Worm (Caenorhabditis elegans) whole organism, L1 larva: ENCODE data around the gene gei-14.

ENCODE experiments used
- C16A3.4 ChIP-seq: fragments of 150-350 bp; optimal IDR thresholded peaks from 2 replicates; lab custom pipeline; 2014; ENCODE audit warnings: missing biosample characterization, missing genetic modification characterization
- C34B4.2 ChIP-seq: sonication (generic microtip); optimal IDR thresholded peaks from 2 replicates; lab custom pipeline; 2017; ENCODE audit warnings: mild to moderate bottlenecking, missing genetic modification characterization, missing compliant biosample characterization
- Y116A8C.19 ChIP-seq: sonication (generic microtip); optimal IDR thresholded peaks from 2 replicates; lab custom pipeline; 2016; ENCODE audit warnings: missing compliant biosample characterization, missing genetic modification characterization, borderline replicate concordance
- aha-1 ChIP-seq: fragments of 150-350 bp; optimal IDR thresholded peaks from 2 replicates; lab custom pipeline; 2014; ENCODE audit warnings: missing biosample characterization, missing genetic modification characterization
- aly-2 ChIP-seq: fragments of 150-350 bp; optimal IDR thresholded peaks from 2 replicates; lab custom pipeline; 2014; ENCODE audit warnings: missing biosample characterization, missing genetic modification characterization
- ama-1 ChIP-seq: fragments of 150-350 bp; optimal IDR thresholded peaks from 2 replicates; lab custom pipeline; 2014
- ceh-88 ChIP-seq: fragments of 200-800 bp; sonication (Bioruptor generic); IDR thresholded peaks from 2 replicates; pipeline ENCODE4 v1.3.6; 2022; ENCODE audit warnings: missing genetic modification characterization, missing compliant biosample characterization
- ceh-90 ChIP-seq: sonication (generic microtip); optimal IDR thresholded peaks from 2 replicates; lab custom pipeline; 2016; ENCODE audit warnings: missing genetic modification characterization, missing compliant biosample characterization
- dsc-1 ChIP-seq: sonication (generic microtip); optimal IDR thresholded peaks from 2 replicates; lab custom pipeline; 2016; ENCODE audit warnings: mild to moderate bottlenecking, missing genetic modification characterization, missing compliant biosample characterization
- efl-1 ChIP-seq, 4 experiments: fragments of 150-350 bp; optimal IDR thresholded peaks in 3 of 4; peaks in 1 of 4; 1 replicate in 1 of 4; 2 replicates in 3 of 4; lab custom pipeline; 2014; ENCODE audit warnings: missing biosample characterization in 2 of 4, missing genetic modification characterization in 2 of 4, missing genetic modification reagents in 2 of 4
- efl-3 ChIP-seq: fragments of 200-800 bp; sonication (Bioruptor generic); optimal IDR thresholded peaks from 2 replicates; lab custom pipeline; 2018; ENCODE audit warnings: mild to moderate bottlenecking, missing genetic modification characterization, missing compliant biosample characterization
- egl-13 ChIP-seq: sonication (generic microtip); optimal IDR thresholded peaks from 2 replicates; lab custom pipeline; 2016; ENCODE audit warnings: missing genotype, missing genetic modification reagents, missing genetic modification characterization, missing compliant biosample characterization
- egl-27 ChIP-seq, 2 experiments: fragments of 150-350 bp in 1 of 2; sonication (generic microtip); optimal IDR thresholded peaks; 3 replicates each; lab custom pipeline; 2017 to 2018; ENCODE audit warnings: missing biosample characterization in 2 of 2, missing genetic modification characterization in 2 of 2, missing genetic modification reagents in 2 of 2
- elt-3 ChIP-seq, 6 experiments: fragments of 150-350 bp in 1 of 6; sonication (generic microtip); optimal IDR thresholded peaks; 2 replicates each; lab custom pipeline; 2017 to 2018; ENCODE audit warnings: missing biosample characterization in 6 of 6, missing genetic modification characterization in 6 of 6, inconsistent platforms in 1 of 6
- fkh-10 ChIP-seq: sonication (generic microtip); optimal IDR thresholded peaks from 2 replicates; lab custom pipeline; 2017; ENCODE audit warnings: missing biosample characterization, missing genetic modification reagents, missing genetic modification characterization
- fkh-4 ChIP-seq: sonication (generic microtip); optimal IDR thresholded peaks from 2 replicates; lab custom pipeline; 2016; ENCODE audit warnings: missing compliant biosample characterization, missing genetic modification characterization, borderline replicate concordance
- fkh-8 ChIP-seq: sonication (generic microtip); optimal IDR thresholded peaks from 2 replicates; lab custom pipeline; 2016; ENCODE audit warnings: mild to moderate bottlenecking, missing genetic modification characterization, missing compliant biosample characterization
- grh-1 ChIP-seq: fragments of 200-800 bp; sonication (Bioruptor generic); IDR thresholded peaks from 2 replicates; pipeline ENCODE4 v1.3.6; 2022; ENCODE audit warnings: missing genetic modification reagents, missing genetic modification characterization, missing compliant biosample characterization
- hlh-17 ChIP-seq: fragments of 200-800 bp; sonication (Bioruptor generic); optimal IDR thresholded peaks from 2 replicates; lab custom pipeline; 2018; ENCODE audit warnings: missing genetic modification characterization, mild to moderate bottlenecking, missing compliant biosample characterization, moderate library complexity, borderline replicate concordance
- hlh-4 ChIP-seq: sonication (generic microtip); optimal IDR thresholded peaks from 2 replicates; lab custom pipeline; 2016; ENCODE audit warnings: mild to moderate bottlenecking, missing genetic modification characterization, missing compliant biosample characterization
- hpl-2 ChIP-seq: fragments of 150-350 bp; optimal IDR thresholded peaks from 2 replicates; lab custom pipeline; 2014; ENCODE audit warnings: missing biosample characterization, missing genetic modification reagents, missing genetic modification characterization
- irx-1 ChIP-seq: sonication (generic microtip); optimal IDR thresholded peaks from 2 replicates; lab custom pipeline; 2016; ENCODE audit warnings: missing genetic modification characterization, missing compliant biosample characterization
- isw-1 ChIP-seq: fragments of 200-800 bp; sonication (Bioruptor generic); IDR thresholded peaks from 2 replicates; pipeline ENCODE4 v1.3.6; 2022; ENCODE audit warnings: missing genetic modification characterization, missing compliant biosample characterization
- lin-14 ChIP-seq: fragments of 200-800 bp; sonication (Bioruptor generic); optimal IDR thresholded peaks from 2 replicates; lab custom pipeline; 2018; ENCODE audit warnings: mild to moderate bottlenecking, missing genetic modification characterization, moderate library complexity, missing compliant biosample characterization
- lin-15B ChIP-seq: fragments of 150-350 bp; sonication (generic microtip); optimal IDR thresholded peaks from 3 replicates; lab custom pipeline; 2014; ENCODE audit warnings: missing biosample characterization, missing genetic modification characterization
- lin-39 ChIP-seq: fragments of 150-350 bp; optimal IDR thresholded peaks from 2 replicates; lab custom pipeline; 2014; ENCODE audit warnings: missing biosample characterization, missing genetic modification reagents, missing genetic modification characterization
- lir-3 ChIP-seq: sonication (generic microtip); optimal IDR thresholded peaks from 2 replicates; lab custom pipeline; 2016; ENCODE audit warnings: mild to moderate bottlenecking, missing genetic modification characterization, moderate library complexity, missing compliant biosample characterization; ENCODE audit not compliant: poor library complexity
- mab-9 ChIP-seq: fragments of 200-800 bp; sonication (Bioruptor generic); IDR thresholded peaks from 2 replicates; pipeline ENCODE4 v1.3.6; 2022; ENCODE audit warnings: missing genetic modification reagents, missing genetic modification characterization, missing compliant biosample characterization
- mef-2 ChIP-seq: fragments of 150-350 bp; optimal IDR thresholded peaks from 2 replicates; lab custom pipeline; 2014; ENCODE audit warnings: missing biosample characterization, missing genetic modification characterization
- mep-1 ChIP-seq: fragments of 150-350 bp; optimal IDR thresholded peaks from 2 replicates; lab custom pipeline; 2014; ENCODE audit warnings: missing biosample characterization, missing genetic modification characterization
- nhr-11 ChIP-seq: fragments of 150-350 bp; optimal IDR thresholded peaks from 2 replicates; lab custom pipeline; 2014; ENCODE audit warnings: missing biosample characterization, missing genetic modification characterization
- nhr-12 ChIP-seq: sonication (generic microtip); optimal IDR thresholded peaks from 2 replicates; lab custom pipeline; 2017; ENCODE audit warnings: missing biosample characterization, missing genetic modification characterization
- nhr-19 ChIP-seq: fragments of 200-800 bp; sonication (Bioruptor generic); conservative IDR thresholded peaks from 2 replicates; pipeline ENCODE4 v1.3.6; 2022; ENCODE audit warnings: missing genetic modification characterization, missing compliant biosample characterization
- nhr-20 ChIP-seq: sonication (generic microtip); optimal IDR thresholded peaks from 2 replicates; lab custom pipeline; 2016; ENCODE audit warnings: mild to moderate bottlenecking, missing genetic modification characterization, missing compliant biosample characterization
- nhr-47 ChIP-seq: sonication (generic microtip); optimal IDR thresholded peaks from 2 replicates; lab custom pipeline; 2016; ENCODE audit warnings: mild to moderate bottlenecking, missing genetic modification characterization, moderate library complexity, missing compliant biosample characterization
- nhr-71 ChIP-seq: sonication (generic microtip); optimal IDR thresholded peaks from 2 replicates; lab custom pipeline; 2016; ENCODE audit warnings: mild to moderate bottlenecking, missing genetic modification characterization, moderate library complexity, missing compliant biosample characterization
- nhr-76 ChIP-seq: sonication (generic microtip); optimal IDR thresholded peaks from 2 replicates; lab custom pipeline; 2017; ENCODE audit warnings: missing biosample characterization, missing genetic modification characterization
- nhr-85 ChIP-seq: sonication (generic microtip); peaks from one replicate; lab custom pipeline; 2016; ENCODE audit warnings: missing genetic modification characterization, inconsistent platforms, missing compliant biosample characterization
- rnt-1 ChIP-seq: sonication (generic microtip); optimal IDR thresholded peaks from 2 replicates; lab custom pipeline; 2016; ENCODE audit warnings: mild to moderate bottlenecking, missing genetic modification characterization, moderate library complexity, missing compliant biosample characterization
- skn-1 ChIP-seq: fragments of 150-350 bp; optimal IDR thresholded peaks from 2 replicates; lab custom pipeline; 2014; ENCODE audit warnings: missing biosample characterization, missing genetic modification characterization
- snpc-4 ChIP-seq: fragments of 150-350 bp; optimal IDR thresholded peaks from 2 replicates; lab custom pipeline; 2014; ENCODE audit warnings: missing biosample characterization, missing genetic modification characterization
- snu-23 ChIP-seq: sonication (generic microtip); optimal IDR thresholded peaks from 2 replicates; lab custom pipeline; 2016; ENCODE audit warnings: missing genetic modification characterization, missing compliant biosample characterization
- sup-37 ChIP-seq: fragments of 200-800 bp; sonication (Bioruptor generic); optimal IDR thresholded peaks from 2 replicates; lab custom pipeline; 2018; ENCODE audit warnings: mild to moderate bottlenecking, missing genetic modification characterization, missing compliant biosample characterization
- tlp-1 ChIP-seq: fragments of 150-350 bp; optimal IDR thresholded peaks from 2 replicates; lab custom pipeline; 2014; ENCODE audit warnings: missing biosample characterization, missing genetic modification characterization
- unc-130 ChIP-seq: fragments of 150-350 bp; optimal IDR thresholded peaks from 2 replicates; lab custom pipeline; 2017; ENCODE audit warnings: missing biosample characterization, missing genetic modification characterization, inconsistent platforms
- unc-30 ChIP-seq: sonication (generic microtip); optimal IDR thresholded peaks from 2 replicates; lab custom pipeline; 2017; ENCODE audit warnings: missing biosample characterization, missing genetic modification characterization
- unc-86 ChIP-seq: sonication (generic microtip); optimal IDR thresholded peaks from 2 replicates; lab custom pipeline; 2016; ENCODE audit warnings: missing genetic modification characterization, missing compliant biosample characterization
- xbp-1 ChIP-seq: sonication (generic microtip); optimal IDR thresholded peaks from 2 replicates; lab custom pipeline; 2016; ENCODE audit warnings: missing genetic modification characterization, missing compliant biosample characterization
- zip-4 ChIP-seq: fragments of 200-800 bp; sonication (Bioruptor generic); optimal IDR thresholded peaks from 2 replicates; lab custom pipeline; 2018; ENCODE audit warnings: mild to moderate bottlenecking, missing genetic modification characterization, moderate library complexity, missing compliant biosample characterization

gei-14 gene

ce11 chrII:8276057-8276456 lies at the start of gene gei-14, which contains the start of gene slc-25A32 (continued):
- no peak for TF ChIP-seq C16A3.4 (tag; lab: Kevin White, UChicago)
- TF ChIP-seq nhr-76 (tag; lab: Kevin White, UChicago) = no peak
- no peak for TF ChIP-seq snpc-4
- TF ChIP-seq lin-14 (GFP tag; lab: Kevin White, UChicago) = no peak
- TF ChIP-seq hlh-17 (GFP tag; lab: Kevin White, UChicago) = no peak
- no peak for TF ChIP-seq ama-1 (lab: Kevin White, UChicago)
- no peak for TF ChIP-seq sup-37 (GFP tag; lab: Kevin White, UChicago)
- no peak for TF ChIP-seq fkh-8 (tag; lab: Kevin White, UChicago)
- TF ChIP-seq zip-4 (GFP tag; lab: Kevin White, UChicago) = no peak
- TF ChIP-seq efl-1 (optimal IDR thresholded peaks at IDR 0.05; lab: Kevin White, UChicago) = peak; percentile 92 to 95
- peak; percentile 90 to 99 for TF ChIP-seq efl-1 (GFP tag; optimal IDR thresholded peaks at IDR 0.05 in 1 of 2; lab: Kevin White, UChicago)
- TF ChIP-seq tlp-1 (tag; lab: Kevin White, UChicago) = no peak
- no peak for TF ChIP-seq ceh-90 (tag; lab: Kevin White, UChicago)
- no peak for TF ChIP-seq hpl-2 (GFP tag; lab: Kevin White, UChicago)
- peak; percentile 46 for TF ChIP-seq nhr-71 (tag; lab: Kevin White, UChicago)
- TF ChIP-seq egl-27 (tag; optimal IDR thresholded peaks at IDR 0.05; lab: Kevin White, UChicago) = no peak
- peak; percentile 53 for TF ChIP-seq lin-15B (tag; lab: Kevin White, UChicago)
- no peak for TF ChIP-seq mep-1 (tag; lab: Kevin White, UChicago)
- no peak for TF ChIP-seq fkh-10 (GFP tag; lab: Kevin White, UChicago)
- no peak for TF ChIP-seq irx-1 (tag; lab: Kevin White, UChicago)
- no peak for TF ChIP-seq nhr-11 (tag; lab: Kevin White, UChicago)
- no peak for TF ChIP-seq aha-1 (tag; lab: Kevin White, UChicago)
- TF ChIP-seq hlh-4 = no peak
- no peak for TF ChIP-seq unc-30
- TF ChIP-seq elt-3 (tag; optimal IDR thresholded peaks at IDR 0.05; lab: Kevin White, UChicago) = peak in 1 of 6 experiments; percentile 24
- peak; percentile 13 for TF ChIP-seq xbp-1 (tag; lab: Kevin White, UChicago)
- TF ChIP-seq nhr-47 (tag; lab: Kevin White, UChicago) = no peak
- no peak for TF ChIP-seq dsc-1
- no peak for TF ChIP-seq lin-39 (tag; lab: Kevin White, UChicago)
- no peak for TF ChIP-seq isw-1
- TF ChIP-seq Y116A8C.19 (tag; lab: Kevin White, UChicago) = no peak

- TF ChIP-seq Y116A8C.19 (tag; lab: Kevin White, UChicago) = no peak
- no peak for TF ChIP-seq unc-30
- TF ChIP-seq mef-2 (tag; lab: Kevin White, UChicago) = no peak
- TF ChIP-seq lir-3 (tag; lab: Kevin White, UChicago) = peak; percentile 18
- TF ChIP-seq grh-1 (GFP tag; lab: Robert Waterston, UW) = no peak
- TF ChIP-seq nhr-85 = peak; percentile 45
- TF ChIP-seq nhr-20 (tag; lab: Kevin White, UChicago) = peak; percentile 70
- TF ChIP-seq mep-1 (tag; lab: Kevin White, UChicago) = peak; percentile 54
- TF ChIP-seq fkh-8 (tag; lab: Kevin White, UChicago) = no peak
- peak in 1 of 6 experiments; percentile 54 for TF ChIP-seq elt-3 (tag; optimal IDR thresholded peaks at IDR 0.05; lab: Kevin White, UChicago)
- TF ChIP-seq nhr-19 = peak; percentile 56
- TF ChIP-seq nhr-12 (tag; lab: Kevin White, UChicago) = no peak
- no peak for TF ChIP-seq hlh-4
- TF ChIP-seq snu-23 (GFP tag; lab: Kevin White, UChicago) = peak; percentile 68
- no peak for TF ChIP-seq efl-3 (GFP tag; lab: Kevin White, UChicago)
- TF ChIP-seq fkh-4 (tag; lab: Kevin White, UChicago) = no peak
- peak; percentile 9 for TF ChIP-seq unc-86 (tag; lab: Kevin White, UChicago)
- TF ChIP-seq mab-9 = no peak
- TF ChIP-seq nhr-11 (tag; lab: Kevin White, UChicago) = no peak
- TF ChIP-seq zip-4 (GFP tag; lab: Kevin White, UChicago) = no peak
- TF ChIP-seq aly-2 (tag; lab: Kevin White, UChicago) = no peak
- TF ChIP-seq unc-130 (tag; lab: Kevin White, UChicago) = peak; percentile 86
- peak; percentile 60 for TF ChIP-seq rnt-1 (tag; lab: Kevin White, UChicago)
- peak; percentile 28 for TF ChIP-seq lin-14 (GFP tag; lab: Kevin White, UChicago)
- no peak for TF ChIP-seq ceh-88 (GFP tag; lab: Robert Waterston, UW)
- peak; percentile 34 to 70 for TF ChIP-seq efl-1 (optimal IDR thresholded peaks at IDR 0.05; lab: Kevin White, UChicago)
- peak; percentile 56 to 94 for TF ChIP-seq efl-1 (GFP tag; optimal IDR thresholded peaks at IDR 0.05 in 1 of 2; lab: Kevin White, UChicago)
- no peak for TF ChIP-seq egl-13
- no peak for TF ChIP-seq hlh-17 (GFP tag; lab: Kevin White, UChicago)
- no peak for TF ChIP-seq ceh-90 (tag; lab: Kevin White, UChicago)
- no peak for TF ChIP-seq C34B4.2 (tag; lab: Kevin White, UChicago)
- peak; percentile 48 for TF ChIP-seq skn-1 (tag; lab: Kevin White, UChicago)
Observed at ce11 chrII:8325002-8325539, 49.0 kb upstream of the gei-14 start, which contains the start of the genes ran-3 and C26D10.3. ran-3 (minus strand) TSS chrII:8325052. C26D10.3 (plus strand) TSS chrII:8325386.
